Worm (Caenorhabditis elegans) whole organism, early embryonic: ENCODE measurements around the gene srx-32.

ENCODE experiments used
- hmbx-1 ChIP-seq: sonication (generic microtip); optimal IDR thresholded peaks from 2 replicates; lab custom pipeline; 2016; ENCODE audit warnings: mild to moderate bottlenecking, missing genetic modification characterization, missing compliant biosample characterization
- scrt-1 ChIP-seq: fragments of 200-800 bp; sonication (Bioruptor generic); IDR thresholded peaks from 2 replicates; pipeline ENCODE4 v1.3.6; 2022; ENCODE audit warnings: missing genetic modification characterization, missing compliant biosample characterization
- tbx-37 ChIP-seq: fragments of 200-800 bp; sonication (Bioruptor generic); conservative IDR thresholded peaks from 2 replicates; pipeline ENCODE4 v1.3.6; 2022; ENCODE audit warnings: missing genetic modification reagents, missing genetic modification characterization, missing compliant biosample characterization

DNA sequence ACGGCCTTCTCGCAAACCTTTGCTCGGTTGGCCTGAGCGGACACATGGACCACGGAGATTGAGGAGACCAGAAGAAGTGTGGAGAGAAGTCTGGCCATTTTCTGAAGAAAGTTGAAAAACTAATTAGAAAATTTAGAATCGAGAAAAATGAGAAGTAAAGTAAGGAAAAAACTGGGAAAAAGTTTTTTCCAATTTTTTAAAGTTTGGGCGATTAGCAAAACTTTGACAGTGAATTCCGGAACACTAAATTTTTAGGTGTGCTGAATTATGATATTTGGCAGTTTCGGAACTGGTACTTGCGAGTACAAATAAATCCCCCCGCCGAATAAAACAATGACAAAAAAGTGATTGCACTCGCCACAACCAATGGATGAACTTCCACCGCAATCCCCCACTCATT, 46.2 kb upstream of the srx-32 start, which contains the start of gene T02B11.3:
- TF ChIP-seq scrt-1 (no peak), tbx-37 (GFP tag; lab: Robert Waterston, UW) (no peak), hmbx-1 (tag; lab: Kevin White, UChicago) (no peak)
